Worm (Caenorhabditis elegans) whole organism, L3 larva: Measurements from ENCODE around the gene fbxa-116.

Experiments used
- R02D3.7 ChIP-seq: fragments of 150-350 bp; optimal IDR thresholded peaks from 2 replicates; lab custom pipeline; 2014; ENCODE audit warnings: missing biosample characterization, missing genetic modification characterization
- ZK546.5 ChIP-seq: sonication (generic microtip); optimal IDR thresholded peaks from 2 replicates; lab custom pipeline; 2017; ENCODE audit warnings: missing biosample characterization, missing genetic modification characterization
- aly-2 ChIP-seq: fragments of 150-350 bp; optimal IDR thresholded peaks from 2 replicates; lab custom pipeline; 2014; ENCODE audit warnings: missing biosample characterization, missing genetic modification characterization
- ama-1 ChIP-seq: fragments of 150-350 bp; optimal IDR thresholded peaks from 2 replicates; lab custom pipeline; 2018
- ceh-16 ChIP-seq: sonication (generic microtip); optimal IDR thresholded peaks from 2 replicates; lab custom pipeline; 2017; ENCODE audit warnings: missing biosample characterization, missing genetic modification characterization
- ceh-28 ChIP-seq: fragments of 150-350 bp; optimal IDR thresholded peaks from 2 replicates; lab custom pipeline; 2014; ENCODE audit warnings: missing biosample characterization, missing genetic modification reagents, missing genetic modification characterization
- ceh-82 ChIP-seq: fragments of 150-350 bp; optimal IDR thresholded peaks from 2 replicates; lab custom pipeline; 2014; ENCODE audit warnings: missing biosample characterization, missing genetic modification characterization
- ceh-9 ChIP-seq: sonication (generic microtip); optimal IDR thresholded peaks from 2 replicates; lab custom pipeline; 2018; ENCODE audit warnings: missing biosample characterization, missing genetic modification characterization
- daf-12 ChIP-seq: fragments of 150-350 bp; optimal IDR thresholded peaks from 2 replicates; lab custom pipeline; 2014; ENCODE audit warnings: missing biosample characterization, missing genetic modification reagents, missing genetic modification characterization
- egl-27 ChIP-seq: sonication (generic microtip); optimal IDR thresholded peaks from 4 replicates; lab custom pipeline; 2017; ENCODE audit warnings: missing biosample characterization, missing genetic modification reagents, missing genetic modification characterization
- egl-5 ChIP-seq: fragments of 150-350 bp; optimal IDR thresholded peaks from 2 replicates; lab custom pipeline; 2017; ENCODE audit warnings: missing biosample characterization, missing genetic modification reagents, missing genetic modification characterization, inconsistent platforms
- elt-2 ChIP-seq: sonication (generic microtip); optimal IDR thresholded peaks from 2 replicates; lab custom pipeline; 2016; ENCODE audit warnings: missing genetic modification reagents, mild to moderate bottlenecking, missing genetic modification characterization, missing compliant biosample characterization
- fkh-10 ChIP-seq: sonication (generic microtip); optimal IDR thresholded peaks from 2 replicates; lab custom pipeline; 2017; ENCODE audit warnings: missing biosample characterization, missing genetic modification reagents, missing genetic modification characterization
- fkh-2 ChIP-seq: fragments of 150-350 bp; optimal IDR thresholded peaks from 2 replicates; lab custom pipeline; 2014; ENCODE audit warnings: missing biosample characterization, missing genetic modification reagents, missing genetic modification characterization
- fos-1 ChIP-seq: fragments of 150-350 bp; optimal IDR thresholded peaks from 2 replicates; lab custom pipeline; 2014; ENCODE audit warnings: missing biosample characterization, missing genetic modification characterization
- lin-39 ChIP-seq: fragments of 150-350 bp; optimal IDR thresholded peaks from 2 replicates; lab custom pipeline; 2018; ENCODE audit warnings: missing biosample characterization, missing genetic modification reagents, missing genetic modification characterization
- lsy-12 ChIP-seq: sonication (generic microtip); optimal IDR thresholded peaks from 2 replicates; lab custom pipeline; 2016; ENCODE audit warnings: mild to moderate bottlenecking, missing genetic modification characterization, missing compliant biosample characterization
- mdl-1 ChIP-seq: fragments of 150-350 bp; optimal IDR thresholded peaks from 2 replicates; lab custom pipeline; 2014; ENCODE audit warnings: missing biosample characterization, missing genetic modification characterization
- nfya-1 ChIP-seq: sonication (generic microtip); optimal IDR thresholded peaks from 2 replicates; lab custom pipeline; 2017; ENCODE audit warnings: missing genetic modification characterization, mild to moderate bottlenecking, missing compliant biosample characterization, antibody characterized with exemption, moderate library complexity; ENCODE audit not compliant: insufficient read depth
- nhr-11 ChIP-seq: fragments of 150-350 bp; optimal IDR thresholded peaks from 2 replicates; lab custom pipeline; 2014; ENCODE audit warnings: missing biosample characterization, missing genetic modification characterization
- nhr-12 ChIP-seq: fragments of 150-350 bp; optimal IDR thresholded peaks from 2 replicates; lab custom pipeline; 2014; ENCODE audit warnings: missing biosample characterization, missing genetic modification characterization
- nhr-23 ChIP-seq: fragments of 150-350 bp; optimal IDR thresholded peaks from 2 replicates; lab custom pipeline; 2014; ENCODE audit warnings: missing biosample characterization, missing genetic modification reagents, missing genetic modification characterization
- nhr-237 ChIP-seq: fragments of 150-350 bp; optimal IDR thresholded peaks from 2 replicates; lab custom pipeline; 2014; ENCODE audit warnings: missing biosample characterization, missing genetic modification characterization
- nhr-25 ChIP-seq: sonication (generic microtip); optimal IDR thresholded peaks from 2 replicates; lab custom pipeline; 2017; ENCODE audit warnings: missing biosample characterization, missing genetic modification characterization
- nhr-28 ChIP-seq: fragments of 150-350 bp; optimal IDR thresholded peaks from 2 replicates; lab custom pipeline; 2014; ENCODE audit warnings: missing biosample characterization, missing genetic modification characterization
- nhr-43 ChIP-seq: sonication (generic microtip); optimal IDR thresholded peaks from 2 replicates; lab custom pipeline; 2016; ENCODE audit warnings: mild to moderate bottlenecking, missing genetic modification characterization, missing compliant biosample characterization; ENCODE audit not compliant: poor library complexity, severe bottlenecking
- nhr-67 ChIP-seq: fragments of 150-350 bp; optimal IDR thresholded peaks from 2 replicates; lab custom pipeline; 2014; ENCODE audit warnings: missing biosample characterization, missing genetic modification characterization
- nhr-76 ChIP-seq: fragments of 150-350 bp; sonication (generic microtip); optimal IDR thresholded peaks from 5 replicates; lab custom pipeline; 2014; ENCODE audit warnings: missing biosample characterization, missing genetic modification characterization
- nhr-77 ChIP-seq: fragments of 150-350 bp; optimal IDR thresholded peaks from 2 replicates; lab custom pipeline; 2014; ENCODE audit warnings: missing biosample characterization, missing genetic modification characterization
- pha-4 ChIP-seq: fragments of 150-350 bp; optimal IDR thresholded peaks from 2 replicates; lab custom pipeline; 2014; ENCODE audit warnings: missing biosample characterization, missing genetic modification reagents, missing genetic modification characterization
- pqm-1 ChIP-seq: fragments of 150-350 bp; optimal IDR thresholded peaks from 2 replicates; lab custom pipeline; 2017; ENCODE audit warnings: missing biosample characterization, missing genetic modification characterization, inconsistent platforms
- sea-2 ChIP-seq: fragments of 150-350 bp; sonication (generic microtip); optimal IDR thresholded peaks from 4 replicates; lab custom pipeline; 2014; ENCODE audit warnings: missing biosample characterization, missing genetic modification reagents, missing genetic modification characterization
- skn-1 ChIP-seq: fragments of 150-350 bp; optimal IDR thresholded peaks from 2 replicates; lab custom pipeline; 2014; ENCODE audit warnings: missing biosample characterization, missing genetic modification characterization
- snpc-4 ChIP-seq: fragments of 150-350 bp; optimal IDR thresholded peaks from 2 replicates; lab custom pipeline; 2014; ENCODE audit warnings: missing biosample characterization, missing genetic modification characterization
- tbx-2 ChIP-seq: sonication (generic microtip); optimal IDR thresholded peaks from 2 replicates; lab custom pipeline; 2016; ENCODE audit warnings: mild to moderate bottlenecking, missing genetic modification characterization, missing compliant biosample characterization
- unc-39 ChIP-seq: sonication (generic microtip); optimal IDR thresholded peaks from 4 replicates; lab custom pipeline; 2017; ENCODE audit warnings: missing biosample characterization, missing genetic modification characterization
- unc-62 ChIP-seq: fragments of 150-350 bp; sonication (generic microtip); optimal IDR thresholded peaks from 4 replicates; lab custom pipeline; 2014; ENCODE audit warnings: missing biosample characterization, missing genetic modification reagents, missing genetic modification characterization
- zag-1 ChIP-seq: fragments of 150-350 bp; optimal IDR thresholded peaks from 2 replicates; lab custom pipeline; 2014; ENCODE audit warnings: missing biosample characterization, missing genetic modification characterization
- ztf-11 ChIP-seq: fragments of 150-350 bp; optimal IDR thresholded peaks from 2 replicates; lab custom pipeline; 2014; ENCODE audit warnings: missing biosample characterization, missing genetic modification characterization
- ztf-4 ChIP-seq: fragments of 150-350 bp; optimal IDR thresholded peaks from 2 replicates; lab custom pipeline; 2014; ENCODE audit warnings: missing biosample characterization, missing genetic modification characterization

Gene fbxa-116

DNA sequence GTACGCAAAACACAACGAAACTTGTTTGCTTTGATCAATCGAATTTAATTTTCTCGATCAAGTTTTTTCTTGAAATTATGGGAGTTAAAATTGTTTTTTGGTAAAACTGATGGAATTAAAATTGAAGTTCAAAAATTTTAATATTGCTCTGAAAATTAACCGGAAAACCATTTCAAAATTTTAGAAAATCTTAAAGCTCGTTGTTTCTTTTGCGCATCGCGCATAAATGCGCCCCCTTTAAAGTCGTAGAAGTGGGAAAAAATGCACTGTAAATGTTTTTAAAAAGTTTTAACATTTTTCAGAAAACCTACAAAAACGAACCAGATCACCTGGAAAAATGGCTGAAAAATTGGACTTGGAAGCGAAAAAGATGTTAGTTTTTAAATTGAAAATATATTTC lies 14.4 kb upstream of the fbxa-116 start, which contains the start of gene fbxa-113:
Gene fbxa-113, plus strand, starts transcription at position 301 of the 400 bp plus-strand sequence.
- TF ChIP-seq unc-39 (tag; lab: Kevin White, UChicago) (no peak), lsy-12 (tag; lab: Kevin White, UChicago) (no peak), ama-1 (lab: Kevin White, UChicago) (no peak), daf-12 (tag; lab: Kevin White, UChicago) (no peak), sea-2 (GFP tag; lab: Kevin White, UChicago) (no peak), skn-1 (tag; lab: Kevin White, UChicago) (no peak), ZK546.5 (no peak), mdl-1 (tag; lab: Kevin White, UChicago) (no peak), snpc-4 (tag; lab: Kevin White, UChicago) (no peak), nhr-237 (tag; lab: Kevin White, UChicago) (no peak), fkh-2 (tag; lab: Kevin White, UChicago) (no peak), ztf-11 (tag; lab: Kevin White, UChicago) (no peak), aly-2 (tag; lab: Kevin White, UChicago) (no peak), nhr-25 (tag; lab: Kevin White, UChicago) (no peak), ceh-9 (no peak), lin-39 (tag; lab: Kevin White, UChicago) (no peak), fkh-10 (GFP tag; lab: Kevin White, UChicago) (no peak)
- TF ChIP-seq, all 47 proteins: peak for 0

DNA sequence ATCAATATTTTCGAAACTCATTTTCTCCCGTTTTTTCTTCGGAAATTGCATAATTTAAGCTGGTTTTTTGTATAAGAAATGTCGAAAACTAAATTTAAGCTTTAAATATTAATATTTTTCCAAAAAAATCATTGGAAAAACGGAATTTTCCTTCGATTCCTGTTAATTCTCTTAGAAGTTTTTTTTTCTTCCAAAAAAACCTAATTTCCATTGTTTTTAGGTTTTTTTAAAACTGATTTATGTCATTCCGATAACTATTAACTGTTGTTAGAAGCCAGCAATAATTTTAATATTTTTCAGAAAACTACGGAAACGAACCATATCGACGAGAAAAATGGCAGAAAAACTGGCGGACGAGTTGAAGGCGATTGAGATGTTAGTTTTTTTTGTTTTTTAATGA lies 12.6 kb upstream of the fbxa-116 start, which contains the start of gene fbxa-114:
Gene fbxa-114, plus strand, starts transcription at position 301 of the 400 bp plus-strand sequence.
- TF ChIP-seq unc-39 (tag; lab: Kevin White, UChicago) (no peak), ztf-11 (tag; lab: Kevin White, UChicago) (no peak), egl-27 (no peak), nhr-11 (tag; lab: Kevin White, UChicago) (no peak), pha-4 (no peak), lin-39 (tag; lab: Kevin White, UChicago) (no peak), unc-62 (GFP tag; lab: Kevin White, UChicago) (no peak), nhr-25 (tag; lab: Kevin White, UChicago) (no peak), ceh-16 (no peak), tbx-2 (tag; lab: Kevin White, UChicago) (no peak), nhr-76 (tag; lab: Kevin White, UChicago) (no peak), R02D3.7 (tag; lab: Kevin White, UChicago) (no peak), egl-5 (no peak), daf-12 (tag; lab: Kevin White, UChicago) (no peak)

DNA sequence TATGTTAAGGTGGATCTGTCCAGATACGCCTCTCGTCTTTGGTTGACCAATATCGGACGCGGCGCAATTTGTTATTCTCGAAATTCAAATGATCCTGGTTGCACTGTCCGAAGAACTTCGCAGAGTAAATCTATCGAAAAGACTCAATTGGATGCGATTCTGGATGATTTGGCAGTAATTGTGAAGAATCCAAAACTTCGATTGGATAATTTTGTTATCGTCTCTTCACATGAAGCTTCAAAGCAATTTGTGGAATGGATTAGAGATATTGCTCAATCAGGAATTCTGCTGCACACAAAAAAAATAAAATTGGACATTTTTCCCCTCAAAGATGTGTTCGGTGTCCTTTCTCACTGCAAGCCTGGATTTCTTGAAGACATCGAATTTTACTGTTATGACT lies 11.0 kb upstream of the fbxa-116 start:
- TF ChIP-seq R02D3.7 (tag; lab: Kevin White, UChicago) (no peak), tbx-2 (tag; lab: Kevin White, UChicago) (no peak), ztf-4 (tag; lab: Kevin White, UChicago) (no peak), daf-12 (tag; lab: Kevin White, UChicago) (no peak), fos-1 (no peak), nfya-1 (no peak), zag-1 (no peak), nhr-67 (tag; lab: Kevin White, UChicago) (no peak), aly-2 (tag; lab: Kevin White, UChicago) (no peak), ztf-11 (tag; lab: Kevin White, UChicago) (no peak)

DNA sequence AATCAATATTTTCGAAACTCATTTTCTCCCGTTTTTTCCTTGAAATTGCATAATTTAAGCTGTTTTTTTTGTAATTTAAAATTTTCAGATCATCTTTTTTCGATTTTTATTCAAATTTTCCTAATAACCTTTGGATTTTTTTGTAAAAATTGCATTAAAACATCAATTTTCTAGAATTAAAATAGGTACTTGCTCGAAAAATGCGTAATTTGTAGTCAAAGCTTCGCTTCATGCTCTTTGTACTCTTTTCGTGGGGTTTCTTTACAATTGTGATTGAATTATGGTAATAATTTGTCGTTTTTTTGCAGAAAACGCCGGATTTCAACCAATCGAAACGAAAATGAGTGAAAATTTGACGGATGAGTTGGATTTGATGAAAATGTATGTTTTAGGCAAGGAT lies 10.3 kb upstream of the fbxa-116 start, which contains the start of gene fog-2:
Gene fog-2, plus strand, starts transcription at position 301 of the 400 bp plus-strand sequence.
- TF ChIP-seq fkh-2 (tag; lab: Kevin White, UChicago): no peak
- no peak for TF ChIP-seq elt-2 (tag; lab: Kevin White, UChicago)
- TF ChIP-seq, all 47 proteins: peak for 0

DNA sequence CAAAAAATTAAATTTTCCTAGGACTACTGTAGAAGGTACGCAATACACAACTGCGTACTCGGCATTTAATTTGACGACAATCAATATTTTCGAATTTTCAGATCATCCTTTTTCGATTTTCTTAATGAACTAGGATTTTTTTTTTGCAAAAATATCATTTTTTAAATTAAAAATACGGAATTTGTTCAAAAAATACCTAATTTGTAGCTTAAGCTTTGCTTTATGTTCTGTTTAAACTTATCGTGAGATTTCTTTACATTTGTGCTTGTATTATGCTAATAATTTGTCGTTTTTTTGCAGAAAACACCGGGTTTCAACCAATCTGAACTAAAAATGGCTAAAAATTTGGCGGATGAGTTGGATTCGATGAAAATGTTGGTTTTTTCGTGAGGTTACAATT lies 8.0 kb upstream of the fbxa-116 start, which contains the start of gene ftr-1:
Gene ftr-1, plus strand, starts transcription at position 301 of the 400 bp plus-strand sequence.
- TF ChIP-seq nhr-77 (tag; lab: Kevin White, UChicago) (no peak), nhr-23 (tag; lab: Kevin White, UChicago) (no peak), ztf-4 (tag; lab: Kevin White, UChicago) (no peak), fos-1 (no peak), mdl-1 (tag; lab: Kevin White, UChicago) (no peak), R02D3.7 (tag; lab: Kevin White, UChicago) (no peak), aly-2 (tag; lab: Kevin White, UChicago) (no peak), nhr-12 (tag; lab: Kevin White, UChicago) (no peak), lin-39 (tag; lab: Kevin White, UChicago) (no peak), nhr-43 (tag; lab: Kevin White, UChicago) (no peak), unc-39 (tag; lab: Kevin White, UChicago) (no peak), egl-27 (no peak), elt-2 (tag; lab: Kevin White, UChicago) (no peak), snpc-4 (tag; lab: Kevin White, UChicago) (no peak), egl-5 (no peak), ceh-28 (tag; lab: Kevin White, UChicago) (no peak), nhr-28 (no peak), pqm-1 (no peak), ceh-82 (tag; lab: Kevin White, UChicago) (no peak)
